3 fruit fly cellular contexts compared by ENCODE assay signal in genomic region chrX:11379139-11379538, dm6.
TF ChIP-seq lines count a peak whose summit lies in the region.

No protein-coding gene starts in this region.

TF ChIP-seq in whole organism, adult, 20 proteins besides CTCF, POLR2A, EP300 and RAD21 (continued from another document):
- TF ChIP-seq cnc (optimal IDR thresholded peaks at IDR 0.05; lab: Kevin White, UChicago), result no peak

TF ChIP-seq in whole organism, embryonic, 481 proteins besides CTCF, POLR2A, EP300 and RAD21 (continued from another document and continues in another):
- TF ChIP-seq NFAT (GFP tag; IDR thresholded peaks at IDR 0.05; lab: Robert Waterston, UW) (peak; percentile 42; the same call in 1 of the 2 replicates), Sox102F (GFP tag; optimal IDR thresholded peaks at IDR 0.05; lab: Kevin White, UChicago) (peak; percentile 44), CG1647 (GFP tag; optimal IDR thresholded peaks at IDR 0.05; lab: Kevin White, UChicago) (no peak), CG10979 (tag; optimal IDR thresholded peaks at IDR 0.05; lab: Kevin White, UChicago) (peak; percentile 23), dati (GFP tag; IDR thresholded peaks at IDR 0.05; lab: Robert Waterston, UW) (no peak), sim (GFP tag; IDR thresholded peaks at IDR 0.05; lab: Robert Waterston, UW) (0 out of 2 replicates have a peak, but pooled peaks have one; percentile 17), repo (GFP tag; optimal IDR thresholded peaks at IDR 0.05; lab: Kevin White, UChicago) (no peak), CG12659 (GFP tag; optimal IDR thresholded peaks at IDR 0.05; lab: Kevin White, UChicago) (no peak), bowl (GFP tag; IDR thresholded peaks at IDR 0.05; lab: Robert Waterston, UW) (no peak), crc (GFP tag; optimal IDR thresholded peaks at IDR 0.05; lab: Kevin White, UChicago) (no peak), CG15269 (tag; optimal IDR thresholded peaks at IDR 0.05; lab: Kevin White, UChicago) (peak; percentile 68), jigr1 (GFP tag; IDR thresholded peaks at IDR 0.05; lab: Robert Waterston, UW) (no peak), CG11093 (GFP tag; IDR thresholded peaks at IDR 0.05; lab: Robert Waterston, UW) (no peak), CG17802 (tag; optimal IDR thresholded peaks at IDR 0.05; lab: Kevin White, UChicago) (no peak), Dbx (GFP tag; IDR thresholded peaks at IDR 0.05; lab: Robert Waterston, UW) (peak; percentile 58; the same call in 2 of the 3 replicates), B-H1 (GFP tag; IDR thresholded peaks at IDR 0.05; lab: Robert Waterston, UW) (peak; percentile 51; the same call in 2 of the 3 replicates), Fer1 (GFP tag; optimal IDR thresholded peaks at IDR 0.05; lab: Kevin White, UChicago) (peak; percentile 65), CG9817 (tag; optimal IDR thresholded peaks at IDR 0.05; lab: Kevin White, UChicago) (peak; percentile 52), CG13775 (GFP tag; optimal IDR thresholded peaks at IDR 0.05; lab: Kevin White, UChicago) (no peak), Spps (tag; optimal IDR thresholded peaks at IDR 0.05; lab: Kevin White, UChicago) (no peak), CG11695 (GFP tag; IDR thresholded peaks at IDR 0.05; lab: Robert Waterston, UW) (peak; percentile 53; the same call in 1 of the 3 replicates), sens (GFP tag; lab: Kevin White, UChicago) (peak; percentile 54), CG15696 (tag; optimal IDR thresholded peaks at IDR 0.05; lab: Kevin White, UChicago) (no peak), HLH3B (GFP tag; IDR thresholded peaks at IDR 0.05; lab: Robert Waterston, UW) (peak; percentile 61), CG14014 (GFP tag; IDR thresholded peaks at IDR 0.05; lab: Robert Waterston, UW) (peak; percentile 46), CG7839 (tag; optimal IDR thresholded peaks at IDR 0.05; lab: Kevin White, UChicago) (peak; percentile 68), tio (GFP tag; optimal IDR thresholded peaks at IDR 0.05; lab: Kevin White, UChicago) (no peak), CG10565 (GFP tag; optimal IDR thresholded peaks at IDR 0.05; lab: Kevin White, UChicago) (no peak), fru (optimal IDR thresholded peaks at IDR 0.05; lab: Kevin White, UChicago) (no peak), sc (optimal IDR thresholded peaks at IDR 0.05; lab: Kevin White, UChicago) (no peak), sc (GFP tag; optimal IDR thresholded peaks at IDR 0.05; lab: Kevin White, UChicago) (no peak), tx (GFP tag; optimal IDR thresholded peaks at IDR 0.05; lab: Kevin White, UChicago) (no peak), klu (GFP tag; IDR thresholded peaks at IDR 0.05; lab: Robert Waterston, UW) (no peak), Atf6 (GFP tag; IDR thresholded peaks at IDR 0.05; lab: Robert Waterston, UW) (peak; percentile 55), twi (tag; optimal IDR thresholded peaks at IDR 0.05; lab: Kevin White, UChicago) (no peak), oc (tag; optimal IDR thresholded peaks at IDR 0.05; lab: Kevin White, UChicago) (no peak), CG4360 (GFP tag; IDR thresholded peaks at IDR 0.05; lab: Robert Waterston, UW) (no peak), CG14965 (GFP tag; optimal IDR thresholded peaks at IDR 0.05; lab: Kevin White, UChicago; ENCODE audit: borderline replicate concordance) (no peak), CG3838 (GFP tag; optimal IDR thresholded peaks at IDR 0.05; lab: Kevin White, UChicago) (no peak), CG6654 (GFP tag; optimal IDR thresholded peaks at IDR 0.05; lab: Kevin White, UChicago) (no peak), esg (GFP tag; conservative IDR thresholded peaks at IDR 0.05; lab: Robert Waterston, UW) (peak; percentile 32), CG13424 (tag; optimal IDR thresholded peaks at IDR 0.05; lab: Kevin White, UChicago) (peak; percentile 63), CG11247 (GFP tag; IDR thresholded peaks at IDR 0.05; lab: Robert Waterston, UW) (no peak), dmrt11E (tag; optimal IDR thresholded peaks at IDR 0.05; lab: Kevin White, UChicago) (no peak), amos (GFP tag; IDR thresholded peaks at IDR 0.05; lab: Robert Waterston, UW; ENCODE audit: partially characterized antibody) (no peak), CG31224 (GFP tag; IDR thresholded peaks at IDR 0.05; lab: Robert Waterston, UW) (peak; percentile 45; the same call in 1 of the 2 replicates), croc (GFP tag; conservative IDR thresholded peaks at IDR 0.05; lab: Robert Waterston, UW) (no peak; the same call in 2 of the 3 replicates), CG8388 (GFP tag; optimal IDR thresholded peaks at IDR 0.05; lab: Kevin White, UChicago) (peak; percentile 8), sob (GFP tag; IDR thresholded peaks at IDR 0.05; lab: Robert Waterston, UW) (peak; percentile 61; the same call in 1 of the 2 replicates), CG31388 (GFP tag; optimal IDR thresholded peaks at IDR 0.05; lab: Kevin White, UChicago) (no peak), NC2α (GFP tag; optimal IDR thresholded peaks at IDR 0.05; lab: Kevin White, UChicago) (no peak), al (GFP tag; IDR thresholded peaks at IDR 0.05; lab: Robert Waterston, UW) (peak; percentile 27; the same call in 1 of the 2 replicates), H2.0 (GFP tag; IDR thresholded peaks at IDR 0.05; lab: Robert Waterston, UW) (peak; percentile 54), CG11504 (tag; optimal IDR thresholded peaks at IDR 0.05; lab: Kevin White, UChicago) (peak; percentile 67), dm (GFP tag; optimal IDR thresholded peaks at IDR 0.05; lab: Kevin White, UChicago) (no peak), Dll (GFP tag; IDR thresholded peaks at IDR 0.05; lab: Robert Waterston, UW; ENCODE audit: partially characterized antibody) (no peak), Hmr (GFP tag; optimal IDR thresholded peaks at IDR 0.05; lab: Kevin White, UChicago) (peak; percentile 61), CG10654 (GFP tag; optimal IDR thresholded peaks at IDR 0.05; lab: Kevin White, UChicago) (no peak), insv (GFP tag; optimal IDR thresholded peaks at IDR 0.05; lab: Kevin White, UChicago) (no peak), abd-A (tag; optimal IDR thresholded peaks at IDR 0.05; lab: Kevin White, UChicago) (no peak), Fer3 (tag; optimal IDR thresholded peaks at IDR 0.05; lab: Kevin White, UChicago) (peak; percentile 61), H15 (GFP tag; IDR thresholded peaks at IDR 0.05; lab: Robert Waterston, UW) (peak; percentile 40; the same call in 1 of the 3 replicates), Hr78 (GFP tag; optimal IDR thresholded peaks at IDR 0.05; lab: Kevin White, UChicago) (no peak), CG7556 (GFP tag; optimal IDR thresholded peaks at IDR 0.05; lab: Kevin White, UChicago) (peak; percentile 33), CG3407 (GFP tag; optimal IDR thresholded peaks at IDR 0.05; lab: Kevin White, UChicago) (no peak), CG13624 (GFP tag; optimal IDR thresholded peaks at IDR 0.05; lab: Kevin White, UChicago) (peak; percentile 46)

TF ChIP-seq in whole organism, prepupa, 60 proteins besides CTCF, POLR2A, EP300 and RAD21 (continued from another document):
- TF ChIP-seq CG6808 (GFP tag; optimal IDR thresholded peaks at IDR 0.05; lab: Kevin White, UChicago) (no peak), Sox102F (GFP tag; optimal IDR thresholded peaks at IDR 0.05; lab: Kevin White, UChicago) (no peak), acj6 (GFP tag; optimal IDR thresholded peaks at IDR 0.05; lab: Kevin White, UChicago) (no peak), CG11902 (GFP tag; optimal IDR thresholded peaks at IDR 0.05; lab: Kevin White, UChicago) (no peak), CG31627 (GFP tag; optimal IDR thresholded peaks at IDR 0.05; lab: Kevin White, UChicago) (no peak), Eip93F (GFP tag; optimal IDR thresholded peaks at IDR 0.05; lab: Kevin White, UChicago) (no peak), CG6854 (GFP tag; optimal IDR thresholded peaks at IDR 0.05; lab: Kevin White, UChicago) (no peak), fkh (GFP tag; optimal IDR thresholded peaks at IDR 0.05; lab: Kevin White, UChicago) (no peak), CG10631 (GFP tag; optimal IDR thresholded peaks at IDR 0.05; lab: Kevin White, UChicago) (no peak), CG32006 (GFP tag; optimal IDR thresholded peaks at IDR 0.05; lab: Kevin White, UChicago) (no peak), CG11762 (GFP tag; optimal IDR thresholded peaks at IDR 0.05; lab: Kevin White, UChicago; ENCODE audit: insufficient read depth) (no peak), Smox (GFP tag; optimal IDR thresholded peaks at IDR 0.05; lab: Kevin White, UChicago) (no peak), Sox15 (GFP tag; optimal IDR thresholded peaks at IDR 0.05; lab: Kevin White, UChicago) (no peak), CG15336 (GFP tag; IDR thresholded peaks at IDR 0.05; lab: Robert Waterston, UW) (peak; percentile 33; the same call in 1 of the 2 replicates), CG16779 (tag; optimal IDR thresholded peaks at IDR 0.05; lab: Kevin White, UChicago) (no peak), salr (GFP tag; optimal IDR thresholded peaks at IDR 0.05; lab: Kevin White, UChicago) (no peak), CG8632 (GFP tag; optimal IDR thresholded peaks at IDR 0.05; lab: Kevin White, UChicago) (no peak), topi (GFP tag; optimal IDR thresholded peaks at IDR 0.05; lab: Kevin White, UChicago) (peak; percentile 21), fd85E (GFP tag; optimal IDR thresholded peaks at IDR 0.05; lab: Kevin White, UChicago) (no peak), lz (GFP tag; optimal IDR thresholded peaks at IDR 0.05; lab: Kevin White, UChicago) (peak; percentile 23), Ets96B (tag; optimal IDR thresholded peaks at IDR 0.05; lab: Kevin White, UChicago) (peak; percentile 8), ss (GFP tag; optimal IDR thresholded peaks at IDR 0.05; lab: Kevin White, UChicago) (peak in 1 of 2 experiments; percentile 19), eg (GFP tag; IDR thresholded peaks at IDR 0.05; lab: Robert Waterston, UW) (peak; percentile 61; the same call in 2 of the 3 replicates), CG3919 (GFP tag; optimal IDR thresholded peaks at IDR 0.05; lab: Kevin White, UChicago) (no peak), CG8119 (GFP tag; IDR thresholded peaks at IDR 0.05; lab: Robert Waterston, UW) (peak; percentile 38; the same call in 1 of the 3 replicates), Gug (GFP tag; IDR thresholded peaks at IDR 0.05; lab: Robert Waterston, UW) (no peak), CG6163 (GFP tag; IDR thresholded peaks at IDR 0.05; lab: Robert Waterston, UW) (peak; percentile 34; the same call in 2 of the 3 replicates), OdsH (GFP tag; optimal IDR thresholded peaks at IDR 0.05; lab: Kevin White, UChicago) (peak; percentile 18), CG1621 (tag; optimal IDR thresholded peaks at IDR 0.05; lab: Kevin White, UChicago) (no peak), CG3032 (tag; optimal IDR thresholded peaks at IDR 0.05; lab: Kevin White, UChicago) (peak; percentile 29), spab (GFP tag; optimal IDR thresholded peaks at IDR 0.05; lab: Kevin White, UChicago) (no peak), CG10669 (GFP tag; optimal IDR thresholded peaks at IDR 0.05; lab: Kevin White, UChicago) (no peak), Sox14 (GFP tag; optimal IDR thresholded peaks at IDR 0.05; lab: Kevin White, UChicago) (no peak), Lpt (GFP tag; optimal IDR thresholded peaks at IDR 0.05; lab: Kevin White, UChicago) (no peak), CG4318 (GFP tag; optimal IDR thresholded peaks at IDR 0.05; lab: Kevin White, UChicago) (no peak), Hr39 (GFP tag; optimal IDR thresholded peaks at IDR 0.05; lab: Kevin White, UChicago) (no peak), CG9139 (GFP tag; optimal IDR thresholded peaks at IDR 0.05; lab: Kevin White, UChicago) (no peak), cyc (GFP tag; optimal IDR thresholded peaks at IDR 0.05; lab: Kevin White, UChicago) (peak; percentile 2), Hr4 (GFP tag; optimal IDR thresholded peaks at IDR 0.05; lab: Kevin White, UChicago) (no peak), Eip78C (GFP tag; lab: Kevin White, UChicago) (peak; percentile 73)
